Worm (Caenorhabditis elegans) whole organism, L2 larva: ENCODE results near the gene ugt-8.

Experiments used
- F13H6.1 ChIP-seq: sonication (generic microtip); optimal IDR thresholded peaks from 2 replicates; lab custom pipeline; 2016; ENCODE audit warnings: missing genetic modification characterization, missing compliant biosample characterization
- R02D3.7 ChIP-seq: fragments of 150-350 bp; optimal IDR thresholded peaks from 2 replicates; lab custom pipeline; 2014; ENCODE audit warnings: missing biosample characterization, missing genetic modification characterization
- ZK546.5 ChIP-seq: sonication (generic microtip); optimal IDR thresholded peaks from 2 replicates; lab custom pipeline; 2017; ENCODE audit warnings: missing biosample characterization, missing genetic modification characterization
- alr-1 ChIP-seq: fragments of 150-350 bp; optimal IDR thresholded peaks from 2 replicates; lab custom pipeline; 2014; ENCODE audit warnings: missing biosample characterization, missing genetic modification characterization
- aly-2 ChIP-seq: fragments of 150-350 bp; optimal IDR thresholded peaks from 2 replicates; lab custom pipeline; 2014; ENCODE audit warnings: missing biosample characterization, missing genetic modification characterization
- ama-1 ChIP-seq: fragments of 150-350 bp; optimal IDR thresholded peaks from 2 replicates; lab custom pipeline; 2018; ENCODE audit warnings: inconsistent platforms
- blmp-1 ChIP-seq: sonication (generic microtip); optimal IDR thresholded peaks from 2 replicates; lab custom pipeline; 2017; ENCODE audit warnings: missing genetic modification characterization, mild to moderate bottlenecking, missing compliant biosample characterization, antibody characterized with exemption, moderate library complexity; ENCODE audit not compliant: insufficient read depth
- dmd-4 ChIP-seq: sonication (generic microtip); optimal IDR thresholded peaks from 2 replicates; lab custom pipeline; 2017; ENCODE audit warnings: missing biosample characterization, missing genetic modification characterization
- elt-1 ChIP-seq: fragments of 150-350 bp; optimal IDR thresholded peaks from 2 replicates; lab custom pipeline; 2014; ENCODE audit warnings: missing biosample characterization, missing genetic modification characterization
- elt-3 ChIP-seq: sonication (generic microtip); optimal IDR thresholded peaks from 2 replicates; lab custom pipeline; 2017; ENCODE audit warnings: missing biosample characterization, missing genetic modification characterization
- fos-1 ChIP-seq: fragments of 150-350 bp; optimal IDR thresholded peaks from 2 replicates; lab custom pipeline; 2014; ENCODE audit warnings: missing biosample characterization, missing genetic modification characterization
- lin-11 ChIP-seq: fragments of 150-350 bp; sonication (generic microtip); optimal IDR thresholded peaks from 2 replicates; lab custom pipeline; 2014; ENCODE audit warnings: missing biosample characterization, missing genetic modification characterization, inconsistent platforms, mixed read lengths
- lin-13 ChIP-seq: fragments of 150-350 bp; optimal IDR thresholded peaks from 2 replicates; lab custom pipeline; 2014; ENCODE audit warnings: missing biosample characterization, missing genetic modification reagents, missing genetic modification characterization
- lsy-2 ChIP-seq, 2 experiments: fragments of 150-350 bp in 1 of 2; sonication (generic microtip) in 1 of 2; optimal IDR thresholded peaks; 2 replicates each; lab custom pipeline; 2014 to 2017; ENCODE audit warnings: missing biosample characterization in 2 of 2, missing genetic modification characterization in 2 of 2
- mbf-1 ChIP-seq: sonication (generic microtip); optimal IDR thresholded peaks from 2 replicates; lab custom pipeline; 2017; ENCODE audit warnings: missing biosample characterization, missing genetic modification characterization
- nhr-10 ChIP-seq: sonication (generic microtip); optimal IDR thresholded peaks from 2 replicates; lab custom pipeline; 2017; ENCODE audit warnings: missing biosample characterization, missing genetic modification characterization
- nhr-11 ChIP-seq: fragments of 150-350 bp; optimal IDR thresholded peaks from 2 replicates; lab custom pipeline; 2014; ENCODE audit warnings: missing biosample characterization, missing genetic modification characterization
- nhr-12 ChIP-seq: fragments of 150-350 bp; optimal IDR thresholded peaks from 2 replicates; lab custom pipeline; 2014; ENCODE audit warnings: missing biosample characterization, missing genetic modification characterization
- nhr-129 ChIP-seq: fragments of 150-350 bp; optimal IDR thresholded peaks from 2 replicates; lab custom pipeline; 2014; ENCODE audit warnings: missing biosample characterization, missing genetic modification characterization
- nhr-237 ChIP-seq: fragments of 150-350 bp; optimal IDR thresholded peaks from 2 replicates; lab custom pipeline; 2014; ENCODE audit warnings: missing biosample characterization, missing genetic modification characterization
- nhr-25 ChIP-seq: fragments of 150-350 bp; sonication (generic microtip); optimal IDR thresholded peaks from 3 replicates; lab custom pipeline; 2014; ENCODE audit warnings: missing biosample characterization, missing genetic modification characterization
- nhr-6 ChIP-seq: fragments of 150-350 bp; optimal IDR thresholded peaks from 2 replicates; lab custom pipeline; 2014; ENCODE audit warnings: missing biosample characterization, missing genetic modification characterization
- nhr-77 ChIP-seq: fragments of 150-350 bp; optimal IDR thresholded peaks from 2 replicates; lab custom pipeline; 2014; ENCODE audit warnings: missing biosample characterization, missing genetic modification characterization
- peb-1 ChIP-seq: fragments of 150-350 bp; optimal IDR thresholded peaks from 2 replicates; lab custom pipeline; 2014; ENCODE audit warnings: missing biosample characterization, missing genetic modification characterization
- skn-1 ChIP-seq: sonication (generic microtip); optimal IDR thresholded peaks from 2 replicates; lab custom pipeline; 2017; ENCODE audit warnings: missing biosample characterization, missing genetic modification characterization
- sma-3 ChIP-seq: sonication (generic microtip); optimal IDR thresholded peaks from 2 replicates; lab custom pipeline; 2016; ENCODE audit warnings: missing genetic modification reagents, missing genetic modification characterization, missing compliant biosample characterization
- sma-9 ChIP-seq, 2 experiments: fragments of 150-350 bp in 1 of 2; sonication (generic microtip) in 1 of 2; optimal IDR thresholded peaks; 2 replicates each; lab custom pipeline; 2014 to 2016; ENCODE audit warnings: missing genetic modification characterization in 2 of 2, mild to moderate bottlenecking in 1 of 2, missing biosample characterization in 1 of 2, missing compliant biosample characterization in 1 of 2, missing genetic modification reagents in 1 of 2, moderate library complexity in 1 of 2
- snpc-4 ChIP-seq: fragments of 150-350 bp; optimal IDR thresholded peaks from 2 replicates; lab custom pipeline; 2014; ENCODE audit warnings: missing biosample characterization, missing genetic modification characterization
- unc-39 ChIP-seq: fragments of 150-350 bp; optimal IDR thresholded peaks from 2 replicates; lab custom pipeline; 2014; ENCODE audit warnings: missing biosample characterization, missing genetic modification characterization
- unc-55 ChIP-seq: fragments of 150-350 bp; sonication (generic microtip); optimal IDR thresholded peaks from 3 replicates; lab custom pipeline; 2014; ENCODE audit warnings: missing biosample characterization, missing genetic modification reagents, missing genetic modification characterization
- ztf-1 ChIP-seq: fragments of 200-800 bp; sonication (Bioruptor generic); conservative IDR thresholded peaks from 2 replicates; pipeline ENCODE4 v1.3.6; 2022; ENCODE audit warnings: missing genetic modification characterization, missing compliant biosample characterization
- ztf-11 ChIP-seq: sonication (generic microtip); optimal IDR thresholded peaks from 2 replicates; lab custom pipeline; 2017; ENCODE audit warnings: missing biosample characterization, missing genetic modification characterization
- ztf-4 ChIP-seq: fragments of 150-350 bp; optimal IDR thresholded peaks from 2 replicates; lab custom pipeline; 2014; ENCODE audit warnings: missing biosample characterization, missing genetic modification characterization

ugt-8 gene

ce11 chrV:4934406-4934805, 30.7 kb downstream of the ugt-8 start, which contains the start of gene catp-2:
Gene catp-2, plus strand, starts transcription at chrV:4934706.
- TF ChIP-seq aly-2 (tag; lab: Kevin White, UChicago) (no peak), ztf-1 (GFP tag; lab: Robert Waterston, UW) (no peak), skn-1 (tag; lab: Kevin White, UChicago) (no peak), lin-11 (tag; lab: Kevin White, UChicago) (no peak), nhr-129 (tag; lab: Kevin White, UChicago) (no peak), lsy-2 (tag; optimal IDR thresholded peaks at IDR 0.05; lab: Kevin White, UChicago) (no peak), dmd-4 (tag; lab: Kevin White, UChicago) (no peak), unc-55 (GFP tag; lab: Kevin White, UChicago) (no peak)
- TF ChIP-seq, all 48 proteins: peak for 0

- TF ChIP-seq fos-1 (tag; lab: Kevin White, UChicago) (peak; percentile 30), sma-9 (GFP tag; optimal IDR thresholded peaks at IDR 0.05; lab: Kevin White, UChicago) (no peak), sma-9 (tag; optimal IDR thresholded peaks at IDR 0.05; lab: Kevin White, UChicago) (no peak)
These were observed 31.4 kb downstream of the ugt-8 start for ce11 chrV:4935096-4935495.

DNA sequence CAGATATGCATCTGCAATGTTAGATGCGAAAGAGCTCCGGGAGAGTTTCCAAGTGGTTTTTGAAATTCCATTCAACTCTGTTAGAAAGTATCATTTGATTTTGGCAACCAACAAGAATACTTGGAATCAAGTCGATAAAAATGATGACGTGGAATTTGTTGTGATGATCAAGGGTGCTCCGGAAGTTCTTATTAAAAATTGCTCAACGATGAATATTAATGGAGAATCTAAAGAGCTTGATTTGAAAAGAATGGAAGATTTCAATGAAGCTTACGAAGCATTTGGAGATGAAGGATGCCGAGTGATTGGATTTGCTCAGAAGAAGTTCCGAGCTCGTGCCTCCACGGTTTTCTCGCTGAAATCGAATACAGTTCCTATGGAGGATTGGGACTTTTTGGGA, 33.6 kb downstream of the ugt-8 start:
- TF ChIP-seq nhr-6 (no peak), lin-13 (no peak), unc-39 (no peak), R02D3.7 (tag; lab: Kevin White, UChicago) (no peak), nhr-77 (tag; lab: Kevin White, UChicago) (no peak), elt-3 (tag; lab: Kevin White, UChicago) (no peak), nhr-237 (tag; lab: Kevin White, UChicago) (no peak), nhr-10 (tag; lab: Kevin White, UChicago) (no peak), nhr-12 (tag; lab: Kevin White, UChicago) (no peak), blmp-1 (tag; lab: Kevin White, UChicago) (no peak), nhr-11 (tag; lab: Kevin White, UChicago) (no peak), nhr-25 (tag; lab: Kevin White, UChicago) (no peak), sma-9 (GFP tag; optimal IDR thresholded peaks at IDR 0.05; lab: Kevin White, UChicago) (no peak), sma-9 (tag; optimal IDR thresholded peaks at IDR 0.05; lab: Kevin White, UChicago) (no peak), ZK546.5 (no peak), elt-1 (tag; lab: Kevin White, UChicago) (no peak), sma-3 (GFP tag; lab: Kevin White, UChicago) (no peak), ztf-11 (tag; lab: Kevin White, UChicago) (no peak), aly-2 (tag; lab: Kevin White, UChicago) (no peak), peb-1 (tag; lab: Kevin White, UChicago) (no peak)

ce11 chrV:4944219-4944618, 40.5 kb downstream of the ugt-8 start, which contains the start of gene str-211:
Gene str-211, minus strand, starts transcription at chrV:4944319.
- TF ChIP-seq dmd-4 (tag; lab: Kevin White, UChicago) (no peak), ztf-1 (GFP tag; lab: Robert Waterston, UW) (no peak), ztf-4 (tag; lab: Kevin White, UChicago) (no peak), mbf-1 (tag; lab: Kevin White, UChicago) (no peak), F13H6.1 (tag; lab: Kevin White, UChicago) (no peak), aly-2 (tag; lab: Kevin White, UChicago) (no peak), lsy-2 (tag; optimal IDR thresholded peaks at IDR 0.05; lab: Kevin White, UChicago) (no peak), ama-1 (no peak), snpc-4 (tag; lab: Kevin White, UChicago) (no peak), alr-1 (no peak)
- TF ChIP-seq, all 48 proteins: peak for 0

- no peak for TF ChIP-seq nhr-6
- TF ChIP-seq dmd-4 (tag; lab: Kevin White, UChicago), result no peak
- no peak for TF ChIP-seq sma-3 (GFP tag; lab: Kevin White, UChicago)
- TF ChIP-seq lsy-2 (tag; optimal IDR thresholded peaks at IDR 0.05; lab: Kevin White, UChicago), result no peak
- no peak for TF ChIP-seq F13H6.1 (tag; lab: Kevin White, UChicago)
- TF ChIP-seq sma-9 (GFP tag; optimal IDR thresholded peaks at IDR 0.05; lab: Kevin White, UChicago), result no peak
- no peak for TF ChIP-seq sma-9 (tag; optimal IDR thresholded peaks at IDR 0.05; lab: Kevin White, UChicago)
- no peak for TF ChIP-seq alr-1
- no peak for TF ChIP-seq lin-13
- no peak for TF ChIP-seq fos-1 (tag; lab: Kevin White, UChicago)
These were observed 44.9 kb downstream of the ugt-8 start, which contains the start of gene str-209 for ce11 chrV:4948635-4949034. Gene str-209, plus strand, starts transcription at chrV:4948935.
